Worm (Caenorhabditis elegans): ENCODE results near the gene C02F4.5.

DNA sequence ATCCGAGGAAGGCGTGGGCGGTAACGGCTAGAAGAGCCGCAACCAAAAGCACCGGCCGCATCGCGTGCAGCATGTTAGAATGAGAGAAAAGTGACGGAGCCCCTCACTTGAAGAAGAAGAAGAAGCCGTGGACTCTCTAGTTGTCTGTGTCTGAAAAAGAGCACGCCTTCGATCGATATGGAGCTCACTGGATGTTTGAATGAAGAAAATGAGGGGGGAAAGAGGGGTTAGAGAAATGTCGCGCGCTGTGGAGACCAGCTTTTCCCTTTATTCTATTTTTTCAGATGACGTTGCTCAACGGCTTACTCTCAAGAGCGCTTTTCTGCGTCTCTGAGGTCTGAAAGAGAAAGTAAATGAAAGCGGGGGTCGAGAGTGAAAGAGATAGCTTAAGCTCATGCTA is 42.2 kb downstream of the C02F4.5 start, which contains the start of gene egl-21:
- no peak for TF ChIP-seq snpc-4 (tag; optimal IDR thresholded peaks at IDR 0.05)
- no peak for TF ChIP-seq nhr-76 (tag; optimal IDR thresholded peaks at IDR 0.05)
- peak; percentile 21 for TF ChIP-seq sptf-1 (tag; optimal IDR thresholded peaks at IDR 0.05)
- peak; percentile 88 for TF ChIP-seq ces-1 (GFP tag; optimal IDR thresholded peaks at IDR 0.05)
- no peak for TF ChIP-seq pha-4 (tag; optimal IDR thresholded peaks at IDR 0.05)
- no peak for TF ChIP-seq flh-1 (GFP tag; optimal IDR thresholded peaks at IDR 0.05)
- TF ChIP-seq nhr-2 (tag; optimal IDR thresholded peaks at IDR 0.05): no peak
- TF ChIP-seq M03D4.4 (tag; optimal IDR thresholded peaks at IDR 0.05): no peak
- TF ChIP-seq unc-62 (GFP tag; optimal IDR thresholded peaks at IDR 0.05): no peak

Data from whole organism, mixed stage, embryonic.